Fruit fly (Drosophila melanogaster) whole organism, embryonic: ENCODE results near the gene CG9986.

Experiments used
- ATbp ChIP-seq: fragments of 200-800 bp; sonication (Bioruptor generic); optimal IDR thresholded peaks from 2 replicates; lab custom pipeline; 2017; ENCODE audit warnings: missing biosample characterization, mild to moderate bottlenecking, missing genetic modification characterization, missing genetic modification reagents
- CG10147 ChIP-seq: fragments of 200-800 bp; sonication (Bioruptor generic); optimal IDR thresholded peaks from 2 replicates; lab custom pipeline; 2019; ENCODE audit warnings: missing biosample characterization, mild to moderate bottlenecking, missing genetic modification characterization, moderate library complexity
- CG10274 ChIP-seq: fragments of 200-800 bp; sonication (Bioruptor generic); optimal IDR thresholded peaks from 3 replicates; lab custom pipeline; 2017; ENCODE audit warnings: missing biosample characterization, mild to moderate bottlenecking, missing genetic modification characterization
- CG12219 ChIP-seq: fragments of 200-800 bp; sonication (Bioruptor generic); optimal IDR thresholded peaks from 3 replicates; lab custom pipeline; 2018; ENCODE audit warnings: missing biosample characterization, mild to moderate bottlenecking, missing genetic modification characterization
- CG12299 ChIP-seq: fragments of 200-800 bp; sonication (Bioruptor generic); optimal IDR thresholded peaks from 2 replicates; lab custom pipeline; 2018; ENCODE audit warnings: missing biosample characterization, mild to moderate bottlenecking, missing genetic modification characterization
- CG1233 ChIP-seq: fragments of 200-800 bp; sonication (Bioruptor generic); optimal IDR thresholded peaks from 4 replicates; lab custom pipeline; 2018; ENCODE audit warnings: missing biosample characterization, mild to moderate bottlenecking, missing genetic modification characterization
- CG17361 ChIP-seq: fragments of 200-800 bp; sonication (Bioruptor generic); IDR thresholded peaks from 3 replicates; pipeline ENCODE4 v1.3.6; 2022; ENCODE audit warnings: missing biosample characterization, missing genetic modification characterization
- CG18011 ChIP-seq: fragments of 200-800 bp; sonication (Bioruptor generic); optimal IDR thresholded peaks from 2 replicates; lab custom pipeline; 2017; ENCODE audit warnings: missing biosample characterization, missing genetic modification characterization, mild to moderate bottlenecking, moderate library complexity, missing genotype
- CG18262 ChIP-seq: fragments of 200-800 bp; optimal IDR thresholded peaks from 3 replicates; lab custom pipeline; 2019; ENCODE audit warnings: missing biosample characterization, mild to moderate bottlenecking, missing genetic modification characterization, moderate library complexity
- CG3163 ChIP-seq: fragments of 200-800 bp; sonication (Bioruptor generic); optimal IDR thresholded peaks from 3 replicates; lab custom pipeline; 2016; ENCODE audit warnings: missing biosample characterization, missing genetic modification characterization
- CG5180 ChIP-seq: fragments of 200-800 bp; sonication (Bioruptor generic); optimal IDR thresholded peaks from 3 replicates; lab custom pipeline; 2017; ENCODE audit warnings: missing biosample characterization, missing genetic modification characterization, mild to moderate bottlenecking, moderate library complexity, missing genetic modification reagents
- CG5953 ChIP-seq: fragments of 200-800 bp; sonication (Bioruptor generic); IDR thresholded peaks from 2 replicates; pipeline ENCODE4 v1.3.6; 2022; ENCODE audit warnings: missing biosample characterization, missing genetic modification characterization
- CG6791 ChIP-seq: fragments of 200-800 bp; sonication (Bioruptor generic); IDR thresholded peaks from 3 replicates; pipeline ENCODE4 v1.3.6; 2022; ENCODE audit warnings: missing biosample characterization, missing genetic modification characterization; ENCODE audit not compliant: partially characterized antibody
- CG7271 ChIP-seq: fragments of 200-800 bp; sonication (Bioruptor generic); optimal IDR thresholded peaks from 2 replicates; lab custom pipeline; 2018; ENCODE audit warnings: missing biosample characterization, mild to moderate bottlenecking, missing genetic modification characterization, moderate library complexity
- CG8478 ChIP-seq: fragments of >200 bp; optimal IDR thresholded peaks from 2 replicates; lab custom pipeline; 2018
- D19A ChIP-seq: fragments of 200-800 bp; optimal IDR thresholded peaks from 3 replicates; lab custom pipeline; 2019; ENCODE audit warnings: missing biosample characterization, mild to moderate bottlenecking, missing genetic modification characterization, moderate library complexity
- D19B ChIP-seq: fragments of 200-800 bp; sonication (Bioruptor generic); optimal IDR thresholded peaks from 2 replicates; lab custom pipeline; 2017; ENCODE audit warnings: missing biosample characterization, mild to moderate bottlenecking, missing genetic modification characterization
- Drgx ChIP-seq: fragments of 200-800 bp; sonication (Bioruptor generic); IDR thresholded peaks from 2 replicates; pipeline ENCODE4 v1.3.6; 2022; ENCODE audit warnings: missing biosample characterization, missing genetic modification characterization
- E2f1 ChIP-seq: fragments of 200-800 bp; sonication (Bioruptor generic); IDR thresholded peaks from 2 replicates; pipeline ENCODE4 v1.3.6; 2022; ENCODE audit warnings: missing biosample characterization, missing genetic modification characterization
- GATAe ChIP-seq: fragments of 200-800 bp; sonication (Bioruptor generic); conservative IDR thresholded peaks from 2 replicates; pipeline ENCODE4 v1.3.6; 2022; ENCODE audit warnings: missing biosample characterization, missing genetic modification characterization
- Hey ChIP-seq: fragments of 200-800 bp; sonication (Bioruptor generic); optimal IDR thresholded peaks from 3 replicates; lab custom pipeline; 2018; ENCODE audit warnings: missing biosample characterization, mild to moderate bottlenecking, missing genetic modification characterization
- Lpt ChIP-seq: fragments of >200 bp; optimal IDR thresholded peaks from 2 replicates; lab custom pipeline; 2018; ENCODE audit warnings: missing biosample characterization, missing genetic modification characterization
- Mes4 ChIP-seq: fragments of 200-800 bp; sonication (Bioruptor generic); optimal IDR thresholded peaks from 2 replicates; lab custom pipeline; 2016; ENCODE audit warnings: missing biosample characterization, missing genetic modification characterization
- NFAT ChIP-seq: fragments of 200-800 bp; sonication (Bioruptor generic); IDR thresholded peaks from 2 replicates; pipeline ENCODE4 v1.3.6; 2022; ENCODE audit warnings: missing biosample characterization, missing genetic modification characterization
- Ssrp ChIP-seq: fragments of 200-800 bp; sonication (Bioruptor generic); optimal IDR thresholded peaks from 2 replicates; lab custom pipeline; 2018; ENCODE audit warnings: missing biosample characterization, mild to moderate bottlenecking, missing genetic modification characterization, moderate library complexity
- Taf1 ChIP-seq: fragments of 200-800 bp; sonication (Bioruptor generic); IDR thresholded peaks from 2 replicates; pipeline ENCODE4 v1.3.6; 2022; ENCODE audit warnings: missing biosample characterization, missing genetic modification characterization
- al ChIP-seq: fragments of 200-800 bp; sonication (Bioruptor generic); IDR thresholded peaks from 2 replicates; pipeline ENCODE4 v1.3.6; 2022; ENCODE audit warnings: missing biosample characterization, missing genetic modification characterization
- amos ChIP-seq: fragments of 200-800 bp; sonication (Bioruptor generic); IDR thresholded peaks from 2 replicates; pipeline ENCODE4 v1.3.6; 2022; ENCODE audit warnings: missing biosample characterization, missing genetic modification characterization; ENCODE audit not compliant: partially characterized antibody
- bsh ChIP-seq, 2 experiments: fragments of 200-800 bp; sonication (Bioruptor generic); optimal IDR thresholded peaks; 2 replicates each; lab custom pipeline; 2017 to 2018; ENCODE audit warnings: mild to moderate bottlenecking in 2 of 2, missing biosample characterization in 2 of 2, missing genetic modification characterization in 2 of 2, moderate library complexity in 1 of 2
- ci ChIP-seq: fragments of 200-800 bp; sonication (Bioruptor generic); IDR thresholded peaks from 3 replicates; pipeline ENCODE4 v1.3.6; 2022; ENCODE audit warnings: missing biosample characterization, missing genetic modification characterization
- crc ChIP-seq: fragments of 200-800 bp; sonication (Bioruptor generic); optimal IDR thresholded peaks from 2 replicates; lab custom pipeline; 2016; ENCODE audit warnings: missing biosample characterization, missing genetic modification characterization
- dimm ChIP-seq: fragments of 200-800 bp; sonication (Bioruptor generic); IDR thresholded peaks from 2 replicates; pipeline ENCODE4 v1.3.6; 2022; ENCODE audit warnings: missing biosample characterization, missing genetic modification characterization
- dysf ChIP-seq: fragments of 200-800 bp; sonication (Bioruptor generic); IDR thresholded peaks from 3 replicates; pipeline ENCODE4 v1.3.6; 2022; ENCODE audit warnings: missing biosample characterization, missing genetic modification characterization
- gem ChIP-seq: fragments of 200-800 bp; sonication (Bioruptor generic); optimal IDR thresholded peaks from 2 replicates; lab custom pipeline; 2019; ENCODE audit warnings: missing biosample characterization, mild to moderate bottlenecking, missing genetic modification characterization, moderate library complexity
- gt ChIP-seq: fragments of 200-800 bp; sonication (Bioruptor generic); IDR thresholded peaks from 2 replicates; pipeline ENCODE4 v1.3.6; 2022; ENCODE audit warnings: missing biosample characterization, missing genetic modification characterization
- jumu ChIP-seq: fragments of 200-800 bp; sonication (Bioruptor generic); optimal IDR thresholded peaks from 3 replicates; lab custom pipeline; 2016; ENCODE audit warnings: missing biosample characterization, missing genetic modification characterization
- kay ChIP-seq: fragments of 200-800 bp; sonication (Bioruptor generic); optimal IDR thresholded peaks from 2 replicates; lab custom pipeline; 2016; ENCODE audit warnings: missing biosample characterization, missing genetic modification characterization
- kni ChIP-seq: fragments of 200-800 bp; sonication (Bioruptor generic); optimal IDR thresholded peaks from 3 replicates; lab custom pipeline; 2017; ENCODE audit warnings: mild to moderate bottlenecking, missing biosample characterization, missing genetic modification reagents, missing genetic modification characterization
- lbe ChIP-seq: fragments of 200-800 bp; sonication (Bioruptor generic); optimal IDR thresholded peaks from 2 replicates; lab custom pipeline; 2016; ENCODE audit warnings: missing biosample characterization, mild to moderate bottlenecking, missing genetic modification characterization
- luna ChIP-seq: fragments of 200-800 bp; sonication (Bioruptor generic); optimal IDR thresholded peaks from 2 replicates; lab custom pipeline; 2016; ENCODE audit warnings: missing biosample characterization, missing genetic modification characterization
- mam ChIP-seq: fragments of 200-800 bp; sonication (Bioruptor generic); optimal IDR thresholded peaks from 3 replicates; lab custom pipeline; 2016; ENCODE audit warnings: missing biosample characterization, missing genetic modification characterization
- nmo ChIP-seq: fragments of 200-800 bp; sonication (Bioruptor generic); optimal IDR thresholded peaks from 2 replicates; lab custom pipeline; 2018; ENCODE audit warnings: missing biosample characterization, mild to moderate bottlenecking, missing genetic modification characterization, moderate library complexity
- p53 ChIP-seq: fragments of 200-800 bp; sonication (Bioruptor generic); optimal IDR thresholded peaks from 2 replicates; lab custom pipeline; 2016; ENCODE audit warnings: missing biosample characterization, missing genetic modification characterization
- peb ChIP-seq: fragments of 200-800 bp; sonication (Bioruptor generic); IDR thresholded peaks from 2 replicates; pipeline ENCODE4 v1.3.6; 2022; ENCODE audit warnings: missing biosample characterization, missing genetic modification characterization
- rib ChIP-seq: fragments of 200-800 bp; sonication (Bioruptor generic); IDR thresholded peaks from 2 replicates; pipeline ENCODE4 v1.3.6; 2022; ENCODE audit warnings: missing biosample characterization, missing genetic modification characterization
- ro ChIP-seq: fragments of 200-800 bp; sonication (Bioruptor generic); IDR thresholded peaks from 2 replicates; pipeline ENCODE4 v1.3.6; 2022; ENCODE audit warnings: missing biosample characterization, missing genetic modification characterization
- scrt ChIP-seq: fragments of 200-800 bp; sonication (Bioruptor generic); optimal IDR thresholded peaks from 2 replicates; lab custom pipeline; 2018; ENCODE audit warnings: missing biosample characterization, mild to moderate bottlenecking, missing genetic modification characterization, moderate library complexity
- sens ChIP-seq: fragments of 200-800 bp; sonication (Bioruptor generic); peaks from one replicate; lab custom pipeline; 2016; ENCODE audit warnings: missing biosample characterization, missing genetic modification characterization
- tll ChIP-seq, 2 experiments: fragments of 200-800 bp in 1 of 2; fragments of >200 bp in 1 of 2; sonication (Bioruptor generic) in 1 of 2; optimal IDR thresholded peaks; 2 replicates each; lab custom pipeline; 2017 to 2019; ENCODE audit warnings: missing biosample characterization in 2 of 2, missing genetic modification characterization in 2 of 2, mild to moderate bottlenecking in 1 of 2, moderate library complexity in 1 of 2
- usp ChIP-seq: fragments of >200 bp; optimal IDR thresholded peaks from 2 replicates; lab custom pipeline; 2017; ENCODE audit warnings: missing biosample characterization, missing genetic modification characterization
- vvl ChIP-seq: fragments of 200-800 bp; sonication (Bioruptor generic); IDR thresholded peaks from 2 replicates; pipeline ENCODE4 v1.3.6; 2022; ENCODE audit warnings: missing biosample characterization, missing genetic modification characterization
- zen2 ChIP-seq: fragments of 200-800 bp; sonication (Bioruptor generic); IDR thresholded peaks from 3 replicates; pipeline ENCODE4 v1.3.6; 2022; ENCODE audit warnings: missing biosample characterization, missing genetic modification characterization; ENCODE audit not compliant: partially characterized antibody

CG9986 gene

dm6 chr3R:28556385-28556784 lies 49.5 kb upstream of the CG9986 start (continued):
- TF ChIP-seq CG12219 (no peak), luna (GFP tag; lab: Kevin White, UChicago) (no peak), CG5953 (GFP tag; lab: Robert Waterston, UW) (no peak), CG1233 (peak; percentile 26), lbe (GFP tag; lab: Kevin White, UChicago) (no peak), CG12299 (tag; lab: Kevin White, UChicago) (peak; percentile 9), ro (no peak), rib (no peak), jumu (GFP tag; lab: Kevin White, UChicago) (no peak), CG6791 (GFP tag; lab: Robert Waterston, UW) (no peak), Hey (tag; lab: Kevin White, UChicago) (no peak), ci (GFP tag; lab: Robert Waterston, UW) (no peak), kni (GFP tag; lab: Kevin White, UChicago) (peak; percentile 32), D19A (tag; lab: Kevin White, UChicago) (no peak), amos (GFP tag; lab: Robert Waterston, UW) (no peak), zen2 (no peak), NFAT (GFP tag; lab: Robert Waterston, UW) (0 out of 2 replicates have a peak, but pooled peaks have one; percentile 8), Lpt (GFP tag; lab: Kevin White, UChicago) (no peak), vvl (GFP tag; lab: Robert Waterston, UW) (no peak), kay (GFP tag; lab: Kevin White, UChicago) (no peak), E2f1 (GFP tag; lab: Robert Waterston, UW) (no peak), dysf (GFP tag; lab: Robert Waterston, UW) (no peak; the same call in 2 of the 3 replicates), CG10147 (GFP tag; lab: Kevin White, UChicago) (peak; percentile 50), CG3163 (no peak), Drgx (GFP tag; lab: Robert Waterston, UW) (no peak), Mes4 (GFP tag; lab: Kevin White, UChicago) (no peak), CG17361 (no peak), mam (no peak), ATbp (GFP tag; lab: Kevin White, UChicago) (peak; percentile 70), Taf1 (GFP tag; lab: Robert Waterston, UW) (no peak), dimm (GFP tag; lab: Robert Waterston, UW) (no peak), CG7271 (tag; lab: Kevin White, UChicago) (peak; percentile 3), bsh (GFP tag; optimal IDR thresholded peaks at IDR 0.05; lab: Kevin White, UChicago) (peak in 1 of 2 experiments; percentile 44), sens (GFP tag; lab: Kevin White, UChicago) (no peak), CG18011 (no peak), gem (tag; lab: Kevin White, UChicago) (peak; percentile 35), usp (GFP tag; lab: Kevin White, UChicago) (no peak), CG10274 (GFP tag; lab: Kevin White, UChicago) (no peak), p53 (no peak), scrt (GFP tag; lab: Kevin White, UChicago) (peak; percentile 30), CG8478 (lab: Kevin White, UChicago) (no peak), crc (GFP tag; lab: Kevin White, UChicago) (no peak), tll (GFP tag; optimal IDR thresholded peaks at IDR 0.05; lab: Kevin White, UChicago) (no peak), al (no peak), CG18262 (no peak), GATAe (GFP tag; lab: Robert Waterston, UW) (no peak), nmo (GFP tag; lab: Kevin White, UChicago) (no peak), gt (GFP tag; lab: Robert Waterston, UW) (no peak), Ssrp (tag; lab: Kevin White, UChicago) (no peak), peb (GFP tag; lab: Robert Waterston, UW) (no peak), D19B (GFP tag; lab: Kevin White, UChicago) (no peak), CG5180 (GFP tag; lab: Kevin White, UChicago) (no peak)
